Fruit fly (Drosophila melanogaster) whole organism, embryonic: ENCODE measurements around the gene Tti1.

Experiments
- Aef1 ChIP-seq: fragments of 200-800 bp; sonication (Bioruptor generic); IDR thresholded peaks from 3 replicates; pipeline ENCODE4 v1.3.6; 2022; ENCODE audit warnings: missing biosample characterization, missing genetic modification characterization
- Blimp-1 ChIP-seq: fragments of 200-800 bp; sonication (Bioruptor generic); optimal IDR thresholded peaks from 3 replicates; lab custom pipeline; 2018; ENCODE audit warnings: missing biosample characterization, missing genetic modification characterization, mild to moderate bottlenecking, moderate library complexity, missing genetic modification reagents
- BtbVII ChIP-seq: fragments of 200-800 bp; sonication (Bioruptor generic); optimal IDR thresholded peaks from 3 replicates; lab custom pipeline; 2017; ENCODE audit warnings: missing biosample characterization, mild to moderate bottlenecking, missing genetic modification characterization
- CG10147 ChIP-seq: fragments of 200-800 bp; sonication (Bioruptor generic); optimal IDR thresholded peaks from 2 replicates; lab custom pipeline; 2019; ENCODE audit warnings: missing biosample characterization, mild to moderate bottlenecking, missing genetic modification characterization, moderate library complexity
- CG10274 ChIP-seq: fragments of 200-800 bp; sonication (Bioruptor generic); optimal IDR thresholded peaks from 3 replicates; lab custom pipeline; 2017; ENCODE audit warnings: missing biosample characterization, mild to moderate bottlenecking, missing genetic modification characterization
- CG12155 ChIP-seq: fragments of 200-800 bp; sonication (Bioruptor generic); optimal IDR thresholded peaks from 3 replicates; lab custom pipeline; 2016; ENCODE audit warnings: missing biosample characterization, missing genetic modification characterization
- CG13287 ChIP-seq: fragments of 200-800 bp; sonication (Bioruptor generic); IDR thresholded peaks from 2 replicates; pipeline ENCODE4 v1.3.6; 2022; ENCODE audit warnings: missing biosample characterization, missing genetic modification characterization; ENCODE audit not compliant: partially characterized antibody
- CG15269 ChIP-seq: fragments of 200-800 bp; sonication (Bioruptor generic); optimal IDR thresholded peaks from 2 replicates; lab custom pipeline; 2018; ENCODE audit warnings: missing biosample characterization, mild to moderate bottlenecking, missing genetic modification characterization, moderate library complexity
- CG15601 ChIP-seq: fragments of 200-800 bp; sonication (Bioruptor generic); optimal IDR thresholded peaks from 3 replicates; lab custom pipeline; 2019; ENCODE audit warnings: missing biosample characterization, mild to moderate bottlenecking, missing genetic modification characterization, moderate library complexity
- CG1602 ChIP-seq: fragments of 200-800 bp; sonication (Bioruptor generic); optimal IDR thresholded peaks from 3 replicates; lab custom pipeline; 2016; ENCODE audit warnings: missing biosample characterization, missing genetic modification characterization
- CG1603 ChIP-seq: fragments of 200-800 bp; sonication (Bioruptor generic); optimal IDR thresholded peaks from 2 replicates; lab custom pipeline; 2019; ENCODE audit warnings: missing biosample characterization, mild to moderate bottlenecking, missing genetic modification characterization, moderate library complexity
- CG16863 ChIP-seq: fragments of 200-800 bp; sonication (Bioruptor generic); optimal IDR thresholded peaks from 3 replicates; lab custom pipeline; 2016; ENCODE audit warnings: missing biosample characterization, missing genetic modification characterization
- CG17328 ChIP-seq: fragments of 200-800 bp; sonication (Bioruptor generic); IDR thresholded peaks from 2 replicates; pipeline ENCODE4 v1.3.6; 2022; ENCODE audit warnings: missing biosample characterization, missing genetic modification characterization
- CG1792 ChIP-seq: fragments of 200-800 bp; sonication (Bioruptor generic); optimal IDR thresholded peaks from 2 replicates; lab custom pipeline; 2016; ENCODE audit warnings: missing biosample characterization, missing genetic modification characterization
- CG18011 ChIP-seq: fragments of 200-800 bp; sonication (Bioruptor generic); optimal IDR thresholded peaks from 2 replicates; lab custom pipeline; 2017; ENCODE audit warnings: missing biosample characterization, missing genetic modification characterization, mild to moderate bottlenecking, moderate library complexity, missing genotype
- CG18599 ChIP-seq: fragments of 200-800 bp; sonication (Bioruptor generic); optimal IDR thresholded peaks from 3 replicates; lab custom pipeline; 2017; ENCODE audit warnings: missing biosample characterization, missing genetic modification characterization, mild to moderate bottlenecking, moderate library complexity, missing genetic modification reagents
- CG30431 ChIP-seq: fragments of 200-800 bp; sonication (Bioruptor generic); optimal IDR thresholded peaks from 2 replicates; lab custom pipeline; 2017; ENCODE audit warnings: missing biosample characterization, missing genetic modification characterization
- CG3065 ChIP-seq: fragments of 200-800 bp; sonication (Bioruptor generic); optimal IDR thresholded peaks from 2 replicates; lab custom pipeline; 2016; ENCODE audit warnings: missing biosample characterization, missing genetic modification characterization
- CG31224 ChIP-seq: fragments of 200-800 bp; sonication (Bioruptor generic); IDR thresholded peaks from 2 replicates; pipeline ENCODE4 v1.3.6; 2022; ENCODE audit warnings: missing biosample characterization, missing genetic modification characterization
- CG32532 ChIP-seq: fragments of 200-800 bp; sonication (Bioruptor generic); IDR thresholded peaks from 2 replicates; pipeline ENCODE4 v1.3.6; 2022; ENCODE audit warnings: missing biosample characterization, missing genetic modification characterization
- CG33557 ChIP-seq: fragments of 200-800 bp; sonication (Bioruptor generic); optimal IDR thresholded peaks from 2 replicates; lab custom pipeline; 2019; ENCODE audit warnings: missing biosample characterization, mild to moderate bottlenecking, missing genetic modification characterization, moderate library complexity
- CG34422 ChIP-seq: fragments of 200-800 bp; sonication (Bioruptor generic); IDR thresholded peaks from 3 replicates; pipeline ENCODE4 v1.3.6; 2022; ENCODE audit warnings: missing biosample characterization, missing genetic modification characterization
- CG42726 ChIP-seq: fragments of 200-800 bp; sonication (Bioruptor generic); IDR thresholded peaks from 2 replicates; pipeline ENCODE4 v1.3.6; 2022; ENCODE audit warnings: missing biosample characterization, missing genetic modification characterization; ENCODE audit not compliant: partially characterized antibody
- CG5953 ChIP-seq: fragments of 200-800 bp; sonication (Bioruptor generic); IDR thresholded peaks from 2 replicates; pipeline ENCODE4 v1.3.6; 2022; ENCODE audit warnings: missing biosample characterization, missing genetic modification characterization
- CG6683 ChIP-seq: fragments of 200-800 bp; sonication (Bioruptor generic); optimal IDR thresholded peaks from 2 replicates; lab custom pipeline; 2017; ENCODE audit warnings: missing biosample characterization, mild to moderate bottlenecking, missing genetic modification characterization, missing genetic modification reagents
- CG8944 ChIP-seq: fragments of 200-800 bp; sonication (Bioruptor generic); optimal IDR thresholded peaks from 3 replicates; lab custom pipeline; 2016; ENCODE audit warnings: missing biosample characterization, missing genetic modification characterization
- CoRest ChIP-seq: fragments of 200-800 bp; sonication (Bioruptor generic); optimal IDR thresholded peaks from 3 replicates; lab custom pipeline; 2018; ENCODE audit warnings: missing biosample characterization, mild to moderate bottlenecking, missing genetic modification characterization, moderate library complexity
- Deaf1 ChIP-seq: fragments of 200-800 bp; optimal IDR thresholded peaks from 3 replicates; lab custom pipeline; 2019; ENCODE audit warnings: missing biosample characterization, mild to moderate bottlenecking, missing genetic modification characterization, moderate library complexity
- E2f1 ChIP-seq: fragments of 200-800 bp; sonication (Bioruptor generic); IDR thresholded peaks from 2 replicates; pipeline ENCODE4 v1.3.6; 2022; ENCODE audit warnings: missing biosample characterization, missing genetic modification characterization
- Optix ChIP-seq: fragments of 200-800 bp; sonication (Bioruptor generic); IDR thresholded peaks from 3 replicates; pipeline ENCODE4 v1.3.6; 2022; ENCODE audit warnings: missing biosample characterization, missing genetic modification characterization
- PHDP ChIP-seq: fragments of 200-800 bp; sonication (Bioruptor generic); optimal IDR thresholded peaks from 3 replicates; lab custom pipeline; 2018; ENCODE audit warnings: missing biosample characterization, mild to moderate bottlenecking, missing genetic modification characterization, moderate library complexity
- Sry-β ChIP-seq: fragments of 200-800 bp; sonication (Bioruptor generic); optimal IDR thresholded peaks from 2 replicates; lab custom pipeline; 2018; ENCODE audit warnings: missing biosample characterization, mild to moderate bottlenecking, missing genetic modification characterization, moderate library complexity
- Sry-δ ChIP-seq: fragments of 200-800 bp; sonication (Bioruptor generic); optimal IDR thresholded peaks from 2 replicates; lab custom pipeline; 2016; ENCODE audit warnings: missing biosample characterization, missing genetic modification characterization
- Tbp ChIP-seq: fragments of >200 bp; optimal IDR thresholded peaks from 2 replicates; lab custom pipeline; 2018; ENCODE audit warnings: missing biosample characterization, missing genetic modification characterization
- ara ChIP-seq: fragments of 200-800 bp; sonication (Bioruptor generic); IDR thresholded peaks from 2 replicates; pipeline ENCODE4 v1.3.6; 2022; ENCODE audit warnings: missing biosample characterization, missing genetic modification characterization
- ato ChIP-seq: fragments of 200-800 bp; sonication (Bioruptor generic); IDR thresholded peaks from 2 replicates; pipeline ENCODE4 v1.3.6; 2022; ENCODE audit warnings: missing biosample characterization, missing genetic modification characterization; ENCODE audit not compliant: partially characterized antibody
- az2 ChIP-seq: fragments of 200-800 bp; sonication (Bioruptor generic); optimal IDR thresholded peaks from 3 replicates; lab custom pipeline; 2016; ENCODE audit warnings: missing biosample characterization, missing genetic modification characterization
- bcd ChIP-seq: fragments of 200-800 bp; sonication (Bioruptor generic); optimal IDR thresholded peaks from 2 replicates; lab custom pipeline; 2017; ENCODE audit warnings: missing biosample characterization, mild to moderate bottlenecking, missing genetic modification characterization
- br ChIP-seq: fragments of >200 bp; optimal IDR thresholded peaks from 2 replicates; lab custom pipeline; 2017
- esg ChIP-seq: fragments of 200-800 bp; sonication (Bioruptor generic); conservative IDR thresholded peaks from 2 replicates; pipeline ENCODE4 v1.3.6; 2022; ENCODE audit warnings: missing biosample characterization, missing genetic modification characterization
- gcm ChIP-seq: fragments of 200-800 bp; sonication (Bioruptor generic); optimal IDR thresholded peaks from 2 replicates; lab custom pipeline; 2019; ENCODE audit warnings: missing biosample characterization, mild to moderate bottlenecking, missing genetic modification characterization, moderate library complexity
- gcm2 ChIP-seq: fragments of 200-800 bp; sonication (Bioruptor generic); optimal IDR thresholded peaks from 2 replicates; lab custom pipeline; 2016; ENCODE audit warnings: missing biosample characterization, missing genetic modification characterization
- gfzf ChIP-seq: fragments of 200-800 bp; sonication (Bioruptor generic); optimal IDR thresholded peaks from 2 replicates; lab custom pipeline; 2016; ENCODE audit warnings: missing biosample characterization, mild to moderate bottlenecking, missing genetic modification characterization, moderate library complexity
- h ChIP-seq: fragments of >200 bp; optimal IDR thresholded peaks from 2 replicates; lab custom pipeline; 2017
- insv ChIP-seq, 2 experiments: fragments of 200-800 bp; sonication (Bioruptor generic); optimal IDR thresholded peaks; 3 replicates each; lab custom pipeline; 2016 to 2018; ENCODE audit warnings: missing biosample characterization in 2 of 2, missing genetic modification characterization in 2 of 2
- lab ChIP-seq: fragments of 200-800 bp; sonication (Bioruptor generic); optimal IDR thresholded peaks from 3 replicates; lab custom pipeline; 2017; ENCODE audit warnings: missing biosample characterization, missing genetic modification characterization, mild to moderate bottlenecking, moderate library complexity, missing genetic modification reagents
- lov ChIP-seq, 2 experiments: fragments of 200-800 bp in 1 of 2; fragments of >200 bp in 1 of 2; sonication (Bioruptor generic) in 1 of 2; IDR thresholded peaks in 1 of 2; optimal IDR thresholded peaks in 1 of 2; 2 replicates in 1 of 2; 3 replicates in 1 of 2; pipeline versions ENCODE4 v1.3.6 to Lab custom; 2017 to 2022; ENCODE audit warnings: missing biosample characterization in 1 of 2, missing genetic modification characterization in 1 of 2
- peb ChIP-seq: fragments of 200-800 bp; sonication (Bioruptor generic); IDR thresholded peaks from 2 replicates; pipeline ENCODE4 v1.3.6; 2022; ENCODE audit warnings: missing biosample characterization, missing genetic modification characterization
- pum ChIP-seq: fragments of 200-800 bp; sonication (Bioruptor generic); optimal IDR thresholded peaks from 2 replicates; lab custom pipeline; 2016; ENCODE audit warnings: missing biosample characterization, missing genetic modification characterization
- yki ChIP-seq: fragments of >200 bp; optimal IDR thresholded peaks from 3 replicates; lab custom pipeline; 2018

Tti1 gene

dm6 chr3R:9791177-9791806 lies 36.8 kb upstream of the Tti1 start, which contains the start of the genes CG12945 and CG8507 (continued):
- no peak for TF ChIP-seq Aef1
- TF ChIP-seq CG1792 (GFP tag; lab: Kevin White, UChicago) = no peak
- no peak for TF ChIP-seq az2 (GFP tag; lab: Kevin White, UChicago)
- no peak for TF ChIP-seq CG10274 (GFP tag; lab: Kevin White, UChicago)
- TF ChIP-seq CG1602 = no peak
- TF ChIP-seq CG16863 = no peak
- no peak; the same call in 1 of the 2 replicates for TF ChIP-seq esg (GFP tag; lab: Robert Waterston, UW)
- no peak for TF ChIP-seq Tbp (GFP tag; lab: Kevin White, UChicago)
- no peak for TF ChIP-seq CG13287 (GFP tag; lab: Robert Waterston, UW)
- TF ChIP-seq CoRest (tag; lab: Kevin White, UChicago) = peak; percentile 76
- peak; percentile 79 for TF ChIP-seq gfzf (GFP tag; lab: Kevin White, UChicago)
- peak; percentile 48 for TF ChIP-seq PHDP (tag; lab: Kevin White, UChicago)
- no peak for TF ChIP-seq CG30431 (GFP tag; lab: Kevin White, UChicago)
- peak; percentile 32 for TF ChIP-seq CG1603 (tag; lab: Kevin White, UChicago)
- TF ChIP-seq peb (GFP tag; lab: Robert Waterston, UW) = no peak
- no peak for TF ChIP-seq CG3065 (GFP tag; lab: Kevin White, UChicago)
- TF ChIP-seq CG12155 (GFP tag; lab: Kevin White, UChicago) = peak; percentile 35
- TF ChIP-seq CG15601 (tag; lab: Kevin White, UChicago) = peak; percentile 35
- TF ChIP-seq CG31224 (GFP tag; lab: Robert Waterston, UW) = peak; percentile 20; the same call in 1 of the 2 replicates
- TF ChIP-seq E2f1 = no peak
- TF ChIP-seq gcm (GFP tag; lab: Kevin White, UChicago) = peak; percentile 37
- TF ChIP-seq h (lab: Kevin White, UChicago) = no peak
- peak; percentile 39 for TF ChIP-seq Sry-δ (GFP tag; lab: Kevin White, UChicago)
- no peak for TF ChIP-seq BtbVII (GFP tag; lab: Kevin White, UChicago)
- peak; percentile 28 for TF ChIP-seq Blimp-1 (GFP tag; lab: Kevin White, UChicago)
- no peak for TF ChIP-seq gcm2
- no peak; the same call in 1 of the 2 replicates for TF ChIP-seq CG32532 (GFP tag; lab: Robert Waterston, UW)
- TF ChIP-seq CG18011 = peak; percentile 28
- TF ChIP-seq lab (GFP tag; lab: Kevin White, UChicago) = no peak
- no peak for TF ChIP-seq lov (optimal IDR thresholded peaks at IDR 0.05; lab: Kevin White, UChicago)
- TF ChIP-seq lov (GFP tag; IDR thresholded peaks at IDR 0.05; lab: Robert Waterston, UW) = no peak
- TF ChIP-seq ara = no peak
- no peak for TF ChIP-seq CG34422 (GFP tag; lab: Robert Waterston, UW)
- TF ChIP-seq yki (lab: Kevin White, UChicago) = no peak
- TF ChIP-seq CG17328 = no peak
- TF ChIP-seq bcd (GFP tag; lab: Kevin White, UChicago) = peak; percentile 60
- TF ChIP-seq pum (GFP tag; lab: Kevin White, UChicago) = peak; percentile 15
- TF ChIP-seq CG18599 (GFP tag; lab: Kevin White, UChicago) = no peak
- TF ChIP-seq CG15269 = no peak
- no peak for TF ChIP-seq CG33557 (GFP tag; lab: Kevin White, UChicago)
- TF ChIP-seq Sry-β (GFP tag; lab: Kevin White, UChicago) = peak; percentile 96
- TF ChIP-seq CG5953 = no peak
- no peak for TF ChIP-seq CG42726 (GFP tag; lab: Robert Waterston, UW)
- no peak for TF ChIP-seq insv (GFP tag; optimal IDR thresholded peaks at IDR 0.05; lab: Kevin White, UChicago)
- TF ChIP-seq Deaf1 = no peak
- no peak for TF ChIP-seq CG8944
- peak; percentile 58 for TF ChIP-seq CG10147 (GFP tag; lab: Kevin White, UChicago)
- TF ChIP-seq ato (GFP tag; lab: Robert Waterston, UW) = no peak
- no peak for TF ChIP-seq br (lab: Kevin White, UChicago)
- no peak for TF ChIP-seq Optix (GFP tag; lab: Robert Waterston, UW)
- no peak for TF ChIP-seq CG6683 (GFP tag; lab: Kevin White, UChicago)
